Worm (Caenorhabditis elegans) whole organism, L3 larva: ENCODE measurements around the gene inf-1.

Source experiments
- aly-2 ChIP-seq: fragments of 150-350 bp; optimal IDR thresholded peaks from 2 replicates; lab custom pipeline; 2014; ENCODE audit warnings: missing biosample characterization, missing genetic modification characterization
- mdl-1 ChIP-seq: fragments of 150-350 bp; optimal IDR thresholded peaks from 2 replicates; lab custom pipeline; 2014; ENCODE audit warnings: missing biosample characterization, missing genetic modification characterization
- nfya-1 ChIP-seq: sonication (generic microtip); optimal IDR thresholded peaks from 2 replicates; lab custom pipeline; 2017; ENCODE audit warnings: missing genetic modification characterization, mild to moderate bottlenecking, missing compliant biosample characterization, antibody characterized with exemption, moderate library complexity; ENCODE audit not compliant: insufficient read depth
- nhr-237 ChIP-seq: fragments of 150-350 bp; optimal IDR thresholded peaks from 2 replicates; lab custom pipeline; 2014; ENCODE audit warnings: missing biosample characterization, missing genetic modification characterization
- zag-1 ChIP-seq: fragments of 150-350 bp; optimal IDR thresholded peaks from 2 replicates; lab custom pipeline; 2014; ENCODE audit warnings: missing biosample characterization, missing genetic modification characterization

DNA sequence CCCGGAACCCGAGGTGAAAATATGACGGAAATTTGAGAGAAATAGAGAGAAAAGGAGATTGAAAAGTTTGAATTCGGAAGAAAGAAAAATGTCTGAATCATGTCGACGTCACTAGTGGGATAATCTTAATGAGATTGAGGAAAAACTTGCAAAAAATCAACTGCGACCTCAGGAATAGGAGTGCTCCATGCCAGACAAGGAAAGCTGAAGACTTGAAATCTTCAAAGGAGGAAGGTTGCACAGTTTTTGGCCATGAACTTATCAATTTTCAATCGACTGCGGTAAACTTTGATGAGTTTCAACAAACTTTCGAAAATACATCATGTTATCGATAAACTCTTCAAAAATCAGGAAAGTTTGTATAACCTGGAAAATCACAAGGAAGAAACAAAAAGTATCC, 17.6 kb upstream of the inf-1 start, which contains the start of gene pdf-1:
- TF ChIP-seq mdl-1 (no peak), nhr-237 (tag; lab: Kevin White, UChicago) (no peak), aly-2 (tag; lab: Kevin White, UChicago) (no peak), nfya-1 (tag; lab: Kevin White, UChicago) (no peak), zag-1 (no peak)
